Fruit fly (Drosophila melanogaster) whole organism, larva: ENCODE measurements around the gene Ugt304A1.

Experiments
- noc ChIP-seq: fragments of 200-800 bp; sonication (Bioruptor generic); optimal IDR thresholded peaks from 3 replicates; lab custom pipeline; 2019; ENCODE audit warnings: missing biosample characterization, mild to moderate bottlenecking, missing genetic modification characterization, moderate library complexity

The Ugt304A1 gene

dm6 chr3R:11198062-11198472, 22.9 kb upstream of the Ugt304A1 start:
- peak; percentile 34 for TF ChIP-seq noc (tag; lab: Kevin White, UChicago)

dm6 chr3R:11197389-11197716, 22.1 kb upstream of the Ugt304A1 start, which contains the start of gene cu:
Gene cu (plus strand): TSS chr3R:11197592.
- TF ChIP-seq noc (tag; lab: Kevin White, UChicago), result no peak

- peak; percentile 98 for TF ChIP-seq noc (tag; lab: Kevin White, UChicago)
Observed at dm6 chr3R:11196648-11197388, 21.6 kb upstream of the Ugt304A1 start.

- no peak for TF ChIP-seq noc (tag; lab: Kevin White, UChicago)
Observed at dm6 chr3R:11195792-11196191, 20.6 kb upstream of the Ugt304A1 start, which contains the start of gene CG18577. Gene CG18577 (plus strand): TSS chr3R:11196092.

dm6 chr3R:11178300-11178699, 3.1 kb upstream of the Ugt304A1 start:
- no peak for TF ChIP-seq noc (tag; lab: Kevin White, UChicago)

- TF ChIP-seq noc (tag; lab: Kevin White, UChicago), result no peak
Observed at dm6 chr3R:11177579-11177978, 2.4 kb upstream of the Ugt304A1 start.

dm6 chr3R:11175777-11176176, 569 bp upstream of the Ugt304A1 start:
- TF ChIP-seq noc (tag; lab: Kevin White, UChicago), result no peak

- peak; percentile 37 for TF ChIP-seq noc (tag; lab: Kevin White, UChicago)
Observed at dm6 chr3R:11173169-11173506, 2.1 kb downstream of the Ugt304A1 start.

- no peak for TF ChIP-seq noc (tag; lab: Kevin White, UChicago)
Observed at dm6 chr3R:11172460-11173168, 2.6 kb downstream of the Ugt304A1 start, which contains the start of gene Ugt35A1. Gene Ugt35A1 (minus strand): TSS chr3R:11172664.

dm6 chr3R:11170146-11170545, 5.1 kb downstream of the Ugt304A1 start, which contains the start of gene Ugt35B1:
Gene Ugt35B1 (minus strand): TSS chr3R:11170246.
- TF ChIP-seq noc (tag; lab: Kevin White, UChicago), result no peak

- TF ChIP-seq noc (tag; lab: Kevin White, UChicago), result no peak
Observed at dm6 chr3R:11167931-11168465, 7.2 kb downstream of the Ugt304A1 start, which contains the start of gene Ugt35E2. Gene Ugt35E2 (minus strand): TSS chr3R:11167981.

dm6 chr3R:11165974-11166373, 9.2 kb downstream of the Ugt304A1 start, which contains the start of gene Ugt35E1:
Gene Ugt35E1 (minus strand): TSS chr3R:11166074.
- no peak for TF ChIP-seq noc (tag; lab: Kevin White, UChicago)

- no peak for TF ChIP-seq noc (tag; lab: Kevin White, UChicago)
Observed at dm6 chr3R:11160907-11161306, 14.3 kb downstream of the Ugt304A1 start, which contains the start of gene CG4757. Gene CG4757 (plus strand): TSS chr3R:11161207.

dm6 chr3R:11156858-11157257, 18.4 kb downstream of the Ugt304A1 start, which contains the start of gene Ugt302C1:
Gene Ugt302C1 (plus strand): TSS chr3R:11157098.
- TF ChIP-seq noc (tag; lab: Kevin White, UChicago), result peak; percentile 1

dm6 chr3R:11154576-11155113, 20.6 kb downstream of the Ugt304A1 start, which contains the start of gene Ugt302E1:
Gene Ugt302E1 (plus strand): TSS chr3R:11154626.
- TF ChIP-seq noc (tag; lab: Kevin White, UChicago), result no peak

- TF ChIP-seq noc (tag; lab: Kevin White, UChicago), result no peak
Observed at dm6 chr3R:11153799-11154273, 21.4 kb downstream of the Ugt304A1 start, which contains the start of gene Ugt302K1. Gene Ugt302K1 (minus strand): TSS chr3R:11153849.
